Worm (Caenorhabditis elegans) whole organism, L4 larva: ENCODE measurements around the gene T23B7.3.

Experiments used
- aly-2 ChIP-seq: sonication (generic microtip); optimal IDR thresholded peaks from 2 replicates; lab custom pipeline; 2018; ENCODE audit warnings: missing biosample characterization, missing genetic modification characterization
- ama-1 ChIP-seq: fragments of 150-350 bp; optimal IDR thresholded peaks from 2 replicates; lab custom pipeline; 2014; ENCODE audit warnings: inconsistent platforms, mixed read lengths
- ceh-44 ChIP-seq: fragments of 200-800 bp; sonication (Bioruptor generic); IDR thresholded peaks from 2 replicates; pipeline ENCODE4 v1.3.6; 2022; ENCODE audit warnings: missing genetic modification reagents, missing genetic modification characterization, missing compliant biosample characterization
- ces-1 ChIP-seq: fragments of 150-350 bp; sonication (generic microtip); optimal IDR thresholded peaks from 4 replicates; lab custom pipeline; 2014; ENCODE audit warnings: missing biosample characterization, missing genetic modification reagents, missing genetic modification characterization
- daf-12 ChIP-seq: fragments of 150-350 bp; optimal IDR thresholded peaks from 2 replicates; lab custom pipeline; 2014; ENCODE audit warnings: missing biosample characterization, missing genetic modification reagents, missing genetic modification characterization
- daf-16 ChIP-seq, 3 experiments: sonication (generic microtip); optimal IDR thresholded peaks; 2 replicates each; lab custom pipeline; 2016 to 2017; ENCODE audit warnings: missing genetic modification characterization in 3 of 3, missing genetic modification reagents in 3 of 3, mild to moderate bottlenecking in 2 of 3, missing compliant biosample characterization in 2 of 3, missing biosample characterization in 1 of 3, moderate library complexity in 1 of 3
- dmd-6 ChIP-seq: fragments of 200-800 bp; sonication (Bioruptor generic); IDR thresholded peaks from 2 replicates; pipeline ENCODE4 v1.3.6; 2022; ENCODE audit warnings: missing genetic modification reagents, missing genetic modification characterization, missing compliant biosample characterization
- lsy-2 ChIP-seq, 2 experiments: fragments of 150-350 bp in 1 of 2; sonication (generic microtip) in 1 of 2; optimal IDR thresholded peaks; 2 replicates each; lab custom pipeline; 2014 to 2017; ENCODE audit warnings: missing biosample characterization in 2 of 2, missing genetic modification characterization in 2 of 2
- nhr-77 ChIP-seq: fragments of 150-350 bp; optimal IDR thresholded peaks from 2 replicates; lab custom pipeline; 2014; ENCODE audit warnings: missing biosample characterization, missing genetic modification characterization
- snpc-4 ChIP-seq: fragments of 150-350 bp; optimal IDR thresholded peaks from 2 replicates; lab custom pipeline; 2014; ENCODE audit warnings: missing biosample characterization, missing genetic modification characterization
- unc-62 ChIP-seq, 3 experiments: fragments of 150-350 bp in 1 of 3; sonication (generic microtip); optimal IDR thresholded peaks in 2 of 3; peaks in 1 of 3; 1 replicate in 1 of 3; 2 replicates in 2 of 3; lab custom pipeline; 2014 to 2017; ENCODE audit warnings: missing biosample characterization in 3 of 3, missing genetic modification characterization in 3 of 3, missing genetic modification reagents in 3 of 3, missing genotype in 1 of 3
- zag-1 ChIP-seq: fragments of 150-350 bp; optimal IDR thresholded peaks from 2 replicates; lab custom pipeline; 2014; ENCODE audit warnings: missing biosample characterization, missing genetic modification characterization

DNA sequence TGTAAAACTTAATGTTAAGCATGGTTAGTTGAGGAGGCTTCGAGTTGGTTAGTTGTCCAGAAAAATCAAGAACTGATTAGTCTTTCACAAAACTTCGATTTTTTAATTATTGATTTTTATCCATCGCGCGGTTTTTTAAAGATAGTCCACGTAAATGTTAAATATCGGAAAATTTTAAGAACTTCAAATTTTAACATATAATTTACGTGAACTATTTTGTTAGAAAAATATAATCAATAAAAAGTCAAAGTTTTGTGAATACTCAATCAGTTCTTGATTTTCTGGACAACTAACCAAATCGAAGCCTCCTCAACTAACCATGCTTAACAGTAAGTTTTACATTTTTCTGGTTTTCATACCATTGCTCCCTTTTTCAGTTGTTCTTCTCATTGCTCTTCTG lies 15.2 kb upstream of the T23B7.3 start, which contains the start of the genes C33F10.11 and C33F10.1:
- TF ChIP-seq nhr-77 (tag; lab: Kevin White, UChicago) (no peak), dmd-6 (GFP tag; lab: Robert Waterston, UW) (no peak), ama-1 (lab: Kevin White, UChicago) (no peak), aly-2 (tag; lab: Kevin White, UChicago) (no peak), ceh-44 (no peak), snpc-4 (tag; lab: Kevin White, UChicago) (no peak), lsy-2 (tag; optimal IDR thresholded peaks at IDR 0.05; lab: Kevin White, UChicago) (no peak), unc-62 (GFP tag; optimal IDR thresholded peaks at IDR 0.05 in 1 of 2; lab: Kevin White, UChicago) (no peak), unc-62 (tag; optimal IDR thresholded peaks at IDR 0.05; lab: Kevin White, UChicago) (no peak), zag-1 (tag; lab: Kevin White, UChicago) (no peak), ces-1 (GFP tag; lab: Kevin White, UChicago) (no peak), daf-12 (tag; lab: Kevin White, UChicago) (no peak), daf-16 (GFP tag; optimal IDR thresholded peaks at IDR 0.05; lab: Kevin White, UChicago) (no peak), daf-16 (tag; optimal IDR thresholded peaks at IDR 0.05; lab: Kevin White, UChicago) (no peak)
